Fruit fly (Drosophila melanogaster): ENCODE results near the gene CG9663.

CG9663 gene

dm6 chr2L:3298065-3298469, 4.9 kb downstream of the CG9663 start (continued):
- no peak for TF ChIP-seq MTF-1 (GFP tag; optimal IDR thresholded peaks at IDR 0.05; ENCODE audit: borderline replicate concordance)
- peak; percentile 86 for TF ChIP-seq mirr (GFP tag; optimal IDR thresholded peaks at IDR 0.05)
- no peak for TF ChIP-seq danr (GFP tag; IDR thresholded peaks at IDR 0.05)
- no peak for TF ChIP-seq CG7372 (GFP tag; IDR thresholded peaks at IDR 0.05)
- TF ChIP-seq Mrtf (GFP tag; IDR thresholded peaks at IDR 0.05), result no peak
- TF ChIP-seq grn (GFP tag; optimal IDR thresholded peaks at IDR 0.05), result peak; percentile 82
- TF ChIP-seq CG4328 (GFP tag; optimal IDR thresholded peaks at IDR 0.05), result no peak
- TF ChIP-seq dm (GFP tag; optimal IDR thresholded peaks at IDR 0.05), result no peak
- no peak for TF ChIP-seq CG12155 (GFP tag; optimal IDR thresholded peaks at IDR 0.05)
- TF ChIP-seq pzg (GFP tag; optimal IDR thresholded peaks at IDR 0.05), result no peak
- no peak for TF ChIP-seq ssp (GFP tag; IDR thresholded peaks at IDR 0.05)
- TF ChIP-seq btn (GFP tag; optimal IDR thresholded peaks at IDR 0.05), result no peak
- no peak for TF ChIP-seq Trl (optimal IDR thresholded peaks at IDR 0.05)
- TF ChIP-seq Trl (GFP tag; optimal IDR thresholded peaks at IDR 0.05), result no peak
- TF ChIP-seq exex (tag; optimal IDR thresholded peaks at IDR 0.05), result peak; percentile 99
- no peak for TF ChIP-seq pfk (GFP tag; optimal IDR thresholded peaks at IDR 0.05)
- no peak for TF ChIP-seq CG2678 (tag; optimal IDR thresholded peaks at IDR 0.05)
- TF ChIP-seq sd (tag; optimal IDR thresholded peaks at IDR 0.05), result peak; percentile 64
- no peak for TF ChIP-seq TFAM (GFP tag; optimal IDR thresholded peaks at IDR 0.05)
- peak; percentile 92 for TF ChIP-seq sug (tag; optimal IDR thresholded peaks at IDR 0.05)
- no peak for TF ChIP-seq CG8089 (GFP tag; optimal IDR thresholded peaks at IDR 0.05)
- TF ChIP-seq Nf-YB (GFP tag; optimal IDR thresholded peaks at IDR 0.05), result no peak
- TF ChIP-seq ATbp (GFP tag; optimal IDR thresholded peaks at IDR 0.05), result no peak
- TF ChIP-seq CG16813 (GFP tag; IDR thresholded peaks at IDR 0.05; ENCODE audit: partially characterized antibody), result no peak
- TF ChIP-seq lbe (GFP tag; optimal IDR thresholded peaks at IDR 0.05), result no peak
- TF ChIP-seq twi (tag; optimal IDR thresholded peaks at IDR 0.05), result peak; percentile 89
- no peak for TF ChIP-seq CG4404 (GFP tag; IDR thresholded peaks at IDR 0.05)
- TF ChIP-seq gt (GFP tag; IDR thresholded peaks at IDR 0.05), result no peak
- TF ChIP-seq fd3F (GFP tag; optimal IDR thresholded peaks at IDR 0.05), result no peak
- TF ChIP-seq GATAe (GFP tag; conservative IDR thresholded peaks at IDR 0.05), result peak; percentile 51; the same call in 1 of the 2 replicates
- TF ChIP-seq chinmo (GFP tag; IDR thresholded peaks at IDR 0.05; ENCODE audit: partially characterized antibody), result 0 out of 4 replicates have a peak, but pooled peaks have one; percentile 58
- no peak for TF ChIP-seq ham (GFP tag; IDR thresholded peaks at IDR 0.05)
- no peak for TF ChIP-seq CG33557 (GFP tag; optimal IDR thresholded peaks at IDR 0.05)
- no peak for TF ChIP-seq Ravus (GFP tag; IDR thresholded peaks at IDR 0.05)
- TF ChIP-seq CG7987 (GFP tag; optimal IDR thresholded peaks at IDR 0.05), result no peak
- peak; percentile 1 for TF ChIP-seq CG6813 (GFP tag; optimal IDR thresholded peaks at IDR 0.05)
- TF ChIP-seq CG12769 (tag; optimal IDR thresholded peaks at IDR 0.05), result no peak
- no peak for TF ChIP-seq phol (tag; optimal IDR thresholded peaks at IDR 0.05)
- no peak for TF ChIP-seq cg (GFP tag; optimal IDR thresholded peaks at IDR 0.05)
- TF ChIP-seq pros (GFP tag; optimal IDR thresholded peaks at IDR 0.05), result no peak
- no peak for TF ChIP-seq CG17361 (GFP tag; IDR thresholded peaks at IDR 0.05)
- no peak for TF ChIP-seq sisA (GFP tag; IDR thresholded peaks at IDR 0.05)
- TF ChIP-seq lov (optimal IDR thresholded peaks at IDR 0.05), result no peak
- TF ChIP-seq lov (GFP tag; IDR thresholded peaks at IDR 0.05), result no peak
- TF ChIP-seq Eip74EF (GFP tag; optimal IDR thresholded peaks at IDR 0.05), result no peak
- no peak for TF ChIP-seq CG10654 (GFP tag; optimal IDR thresholded peaks at IDR 0.05)
- TF ChIP-seq Atf-2 (GFP tag; optimal IDR thresholded peaks at IDR 0.05), result no peak
- TF ChIP-seq CG10543 (GFP tag; optimal IDR thresholded peaks at IDR 0.05), result peak; percentile 55
- TF ChIP-seq CG8478 (optimal IDR thresholded peaks at IDR 0.05), result no peak
- TF ChIP-seq Bteb2 (GFP tag; optimal IDR thresholded peaks at IDR 0.05), result no peak
- no peak for TF ChIP-seq chm (GFP tag; IDR thresholded peaks at IDR 0.05)
- no peak for TF ChIP-seq vfl (GFP tag; optimal IDR thresholded peaks at IDR 0.05)
